Fruit fly (Drosophila melanogaster) whole organism, adult: ENCODE data around the gene clumsy.

ENCODE experiments used
- CG11617 ChIP-seq: fragments of 200-800 bp; sonication (Bioruptor generic); optimal IDR thresholded peaks from 2 replicates; lab custom pipeline; 2017; ENCODE audit warnings: mild to moderate bottlenecking, missing biosample characterization, missing genetic modification reagents, missing genetic modification characterization
- CG12768 ChIP-seq: fragments of 200-800 bp; sonication (Bioruptor generic); optimal IDR thresholded peaks from 2 replicates; lab custom pipeline; 2017; ENCODE audit warnings: missing biosample characterization, missing genetic modification characterization, mild to moderate bottlenecking, moderate library complexity, missing genetic modification reagents
- CG14711 ChIP-seq: fragments of 200-800 bp; sonication (Bioruptor generic); optimal IDR thresholded peaks from 2 replicates; lab custom pipeline; 2018; ENCODE audit warnings: missing biosample characterization, mild to moderate bottlenecking, missing genetic modification characterization, moderate library complexity
- CG1620 ChIP-seq: fragments of 200-800 bp; sonication (Bioruptor generic); optimal IDR thresholded peaks from 2 replicates; lab custom pipeline; 2016; ENCODE audit warnings: missing biosample characterization, missing genetic modification characterization
- CG33017 ChIP-seq: fragments of 200-800 bp; sonication (Bioruptor generic); optimal IDR thresholded peaks from 2 replicates; lab custom pipeline; 2018; ENCODE audit warnings: missing biosample characterization, mild to moderate bottlenecking, missing genetic modification characterization, moderate library complexity
- CG5204 ChIP-seq: fragments of 200-800 bp; sonication (Bioruptor generic); optimal IDR thresholded peaks from 2 replicates; lab custom pipeline; 2016; ENCODE audit warnings: missing biosample characterization, missing genetic modification characterization
- CG7045 ChIP-seq: fragments of 200-800 bp; sonication (Bioruptor generic); optimal IDR thresholded peaks from 2 replicates; lab custom pipeline; 2017; ENCODE audit warnings: missing biosample characterization, mild to moderate bottlenecking, missing genetic modification characterization
- CG7101 ChIP-seq: fragments of 200-800 bp; sonication (Bioruptor generic); optimal IDR thresholded peaks from 2 replicates; lab custom pipeline; 2018; ENCODE audit warnings: missing biosample characterization, mild to moderate bottlenecking, missing genetic modification characterization, moderate library complexity
- Clk ChIP-seq: fragments of 200-800 bp; sonication (Bioruptor generic); optimal IDR thresholded peaks from 2 replicates; lab custom pipeline; 2017; ENCODE audit warnings: missing biosample characterization, missing genetic modification characterization
- Crg-1 ChIP-seq: fragments of 200-800 bp; sonication (Bioruptor generic); optimal IDR thresholded peaks from 2 replicates; lab custom pipeline; 2016; ENCODE audit warnings: missing biosample characterization, missing genetic modification characterization
- Hr96 ChIP-seq: fragments of 200-800 bp; sonication (Bioruptor generic); optimal IDR thresholded peaks from 2 replicates; lab custom pipeline; 2016; ENCODE audit warnings: missing biosample characterization, missing genetic modification characterization
- Mnt ChIP-seq: fragments of 200-800 bp; sonication (Bioruptor generic); optimal IDR thresholded peaks from 2 replicates; lab custom pipeline; 2016; ENCODE audit warnings: missing biosample characterization, mild to moderate bottlenecking, missing genetic modification characterization
- bab1 ChIP-seq: fragments of 200-800 bp; sonication (Bioruptor generic); optimal IDR thresholded peaks from 3 replicates; lab custom pipeline; 2019; ENCODE audit warnings: missing biosample characterization, mild to moderate bottlenecking, missing genetic modification characterization, moderate library complexity
- cic ChIP-seq: fragments of 200-800 bp; sonication (Bioruptor generic); optimal IDR thresholded peaks from 2 replicates; lab custom pipeline; 2017; ENCODE audit warnings: missing biosample characterization, mild to moderate bottlenecking, missing genetic modification characterization, moderate library complexity
- cnc ChIP-seq, 2 experiments: fragments of >200 bp; optimal IDR thresholded peaks; 2 replicates each; lab custom pipeline; 2017
- kay ChIP-seq: fragments of 200-800 bp; sonication (Bioruptor generic); peaks from one replicate; lab custom pipeline; 2016; ENCODE audit warnings: missing biosample characterization, missing genetic modification characterization, borderline replicate concordance
- ovo ChIP-seq: fragments of 200-800 bp; sonication (Bioruptor generic); optimal IDR thresholded peaks from 2 replicates; lab custom pipeline; 2016; ENCODE audit warnings: missing biosample characterization, missing genetic modification characterization
- pad ChIP-seq: fragments of 200-800 bp; sonication (Bioruptor generic); optimal IDR thresholded peaks from 3 replicates; lab custom pipeline; 2017; ENCODE audit warnings: missing biosample characterization, missing genetic modification characterization, mild to moderate bottlenecking, moderate library complexity, missing genetic modification reagents
- tj ChIP-seq: fragments of 200-800 bp; sonication (Bioruptor generic); optimal IDR thresholded peaks from 3 replicates; lab custom pipeline; 2017; ENCODE audit warnings: missing biosample characterization, mild to moderate bottlenecking, missing genetic modification characterization, moderate library complexity
- toe ChIP-seq: fragments of 200-800 bp; sonication (Bioruptor generic); optimal IDR thresholded peaks from 2 replicates; lab custom pipeline; 2016; ENCODE audit warnings: missing biosample characterization, missing genetic modification characterization

Gene clumsy

dm6 chr2L:21198633-21199264, 7.5 kb upstream of the clumsy start, which contains the start of gene Ret:
TSS of gene Ret (minus strand) at chr2L:21198762.
- no peak for TF ChIP-seq toe (GFP tag; lab: Kevin White, UChicago)
- TF ChIP-seq Hr96 = no peak
- TF ChIP-seq CG7101 (tag; lab: Kevin White, UChicago) = no peak
- no peak for TF ChIP-seq CG5204 (GFP tag; lab: Kevin White, UChicago)
- TF ChIP-seq CG7045 (GFP tag; lab: Kevin White, UChicago) = no peak

- no peak for TF ChIP-seq Hr96
- no peak for TF ChIP-seq Mnt (GFP tag; lab: Kevin White, UChicago)
- no peak for TF ChIP-seq bab1 (GFP tag; lab: Kevin White, UChicago)
- no peak for TF ChIP-seq Crg-1 (GFP tag; lab: Kevin White, UChicago)
- TF ChIP-seq Clk (GFP tag; lab: Kevin White, UChicago) = no peak
- no peak for TF ChIP-seq CG1620 (GFP tag; lab: Kevin White, UChicago)
- no peak for TF ChIP-seq CG14711
- TF ChIP-seq CG33017 = no peak
These were observed 6.0 kb upstream of the clumsy start, which contains the start of gene CG31624 for dm6 chr2L:21200275-21200674. TSS of gene CG31624 (minus strand) at chr2L:21200375.

- TF ChIP-seq pad (GFP tag; lab: Kevin White, UChicago) (no peak), Hr96 (no peak)
These were observed 3.6 kb upstream of the clumsy start, which contains the start of gene CG31988 for dm6 chr2L:21202702-21203101. TSS of gene CG31988 (minus strand) at chr2L:21202802.

dm6 chr2L:21214961-21215362, 8.7 kb downstream of the clumsy start:
- peak; percentile 64 for TF ChIP-seq pad (GFP tag; lab: Kevin White, UChicago)
- TF ChIP-seq CG5204 (GFP tag; lab: Kevin White, UChicago) = no peak
- TF ChIP-seq CG12768 (GFP tag; lab: Kevin White, UChicago) = no peak
- peak; percentile 3 for TF ChIP-seq cic (GFP tag; lab: Kevin White, UChicago)
- TF ChIP-seq ovo = peak; percentile 9
- no peak for TF ChIP-seq CG33017
- TF ChIP-seq kay (GFP tag; lab: Kevin White, UChicago) = no peak
- no peak for TF ChIP-seq toe (GFP tag; lab: Kevin White, UChicago)
- TF ChIP-seq Mnt (GFP tag; lab: Kevin White, UChicago) = peak; percentile 55
- TF ChIP-seq Hr96 = peak; percentile 69
- TF ChIP-seq CG1620 (GFP tag; lab: Kevin White, UChicago) = peak; percentile 57
- peak; percentile 57 for TF ChIP-seq bab1 (GFP tag; lab: Kevin White, UChicago)
- TF ChIP-seq Crg-1 (GFP tag; lab: Kevin White, UChicago) = peak; percentile 37
- peak; percentile 30 for TF ChIP-seq CG7101 (tag; lab: Kevin White, UChicago)
- peak; percentile 25 for TF ChIP-seq CG14711
- TF ChIP-seq CG11617 (GFP tag; lab: Kevin White, UChicago) = no peak
- TF ChIP-seq Clk (GFP tag; lab: Kevin White, UChicago) = no peak
- no peak for TF ChIP-seq cnc (optimal IDR thresholded peaks at IDR 0.05; lab: Kevin White, UChicago)
- TF ChIP-seq tj = peak; percentile 66
- no peak for TF ChIP-seq CG7045 (GFP tag; lab: Kevin White, UChicago)

dm6 chr2L:21218240-21218911, 12.1 kb downstream of the clumsy start, which contains the start of gene CG8679:
TSS of gene CG8679 (minus strand) at chr2L:21218544.
- TF ChIP-seq Mnt (GFP tag; lab: Kevin White, UChicago) (peak; percentile 69), cic (GFP tag; lab: Kevin White, UChicago) (peak; percentile 69), CG12768 (GFP tag; lab: Kevin White, UChicago) (peak; percentile 6), bab1 (GFP tag; lab: Kevin White, UChicago) (peak; percentile 27), CG11617 (GFP tag; lab: Kevin White, UChicago) (no peak), toe (GFP tag; lab: Kevin White, UChicago) (no peak), Crg-1 (GFP tag; lab: Kevin White, UChicago) (no peak), CG7101 (tag; lab: Kevin White, UChicago) (no peak), pad (GFP tag; lab: Kevin White, UChicago) (no peak), tj (no peak), Hr96 (no peak), CG14711 (no peak), kay (GFP tag; lab: Kevin White, UChicago) (no peak), cnc (optimal IDR thresholded peaks at IDR 0.05; lab: Kevin White, UChicago) (no peak), CG7045 (GFP tag; lab: Kevin White, UChicago) (no peak), CG33017 (no peak), CG1620 (GFP tag; lab: Kevin White, UChicago) (no peak), ovo (no peak), Clk (GFP tag; lab: Kevin White, UChicago) (no peak)

dm6 chr2L:21218912-21219246, 12.6 kb downstream of the clumsy start:
- TF ChIP-seq CG7045 (GFP tag; lab: Kevin White, UChicago) = no peak
- TF ChIP-seq CG14711 = no peak
- no peak for TF ChIP-seq pad (GFP tag; lab: Kevin White, UChicago)
- TF ChIP-seq cnc (optimal IDR thresholded peaks at IDR 0.05; lab: Kevin White, UChicago) = no peak
- peak; percentile 22 for TF ChIP-seq kay (GFP tag; lab: Kevin White, UChicago)
- TF ChIP-seq ovo = no peak
- TF ChIP-seq Crg-1 (GFP tag; lab: Kevin White, UChicago) = no peak
- no peak for TF ChIP-seq CG5204 (GFP tag; lab: Kevin White, UChicago)
- TF ChIP-seq CG7101 (tag; lab: Kevin White, UChicago) = no peak
- TF ChIP-seq CG11617 (GFP tag; lab: Kevin White, UChicago) = no peak
- no peak for TF ChIP-seq Clk (GFP tag; lab: Kevin White, UChicago)
- no peak for TF ChIP-seq Hr96
- no peak for TF ChIP-seq bab1 (GFP tag; lab: Kevin White, UChicago)
- TF ChIP-seq Mnt (GFP tag; lab: Kevin White, UChicago) = peak; percentile 34
- TF ChIP-seq tj = peak; percentile 95
- TF ChIP-seq CG33017 = no peak
- TF ChIP-seq CG12768 (GFP tag; lab: Kevin White, UChicago) = no peak
- TF ChIP-seq cic (GFP tag; lab: Kevin White, UChicago) = peak; percentile 15
- TF ChIP-seq CG1620 (GFP tag; lab: Kevin White, UChicago) = no peak
- TF ChIP-seq toe (GFP tag; lab: Kevin White, UChicago) = no peak
